Worm (Caenorhabditis elegans) whole organism, mixed stage, embryonic: ENCODE measurements around the gene C34D10.1.

ENCODE experiments used
- M03D4.4 ChIP-seq: sonication (generic microtip); optimal IDR thresholded peaks from 2 replicates; lab custom pipeline; 2017; ENCODE audit warnings: mild to moderate bottlenecking, missing genetic modification characterization, missing compliant biosample characterization
- bed-3 ChIP-seq: fragments of 200-800 bp; sonication (Bioruptor generic); optimal IDR thresholded peaks from 3 replicates; lab custom pipeline; 2018; ENCODE audit warnings: mild to moderate bottlenecking, missing genetic modification characterization, moderate library complexity, missing compliant biosample characterization
- ceh-39 ChIP-seq: fragments of 150-350 bp; optimal IDR thresholded peaks from 2 replicates; lab custom pipeline; 2014; ENCODE audit warnings: missing biosample characterization, missing genetic modification characterization
- ceh-43 ChIP-seq: fragments of 200-800 bp; sonication (Bioruptor generic); optimal IDR thresholded peaks from 2 replicates; lab custom pipeline; 2018; ENCODE audit warnings: mild to moderate bottlenecking, missing genetic modification characterization, moderate library complexity, missing compliant biosample characterization
- ceh-83 ChIP-seq: fragments of 200-800 bp; sonication (Bioruptor generic); optimal IDR thresholded peaks from 2 replicates; lab custom pipeline; 2018; ENCODE audit warnings: mild to moderate bottlenecking, missing genetic modification characterization, missing compliant biosample characterization
- ces-1 ChIP-seq: fragments of 150-350 bp; optimal IDR thresholded peaks from 2 replicates; lab custom pipeline; 2014; ENCODE audit warnings: missing biosample characterization, missing genetic modification reagents, missing genetic modification characterization
- cnd-1 ChIP-seq: fragments of 200-800 bp; sonication (Bioruptor generic); optimal IDR thresholded peaks from 2 replicates; lab custom pipeline; 2018; ENCODE audit warnings: mild to moderate bottlenecking, missing genetic modification characterization, missing compliant biosample characterization
- drap-1 ChIP-seq: fragments of 200-800 bp; sonication (Bioruptor generic); optimal IDR thresholded peaks from 3 replicates; lab custom pipeline; 2018; ENCODE audit warnings: mild to moderate bottlenecking, missing genetic modification characterization, missing compliant biosample characterization
- elt-1 ChIP-seq: sonication (generic microtip); optimal IDR thresholded peaks from 2 replicates; lab custom pipeline; 2017; ENCODE audit warnings: missing genetic modification characterization, mild to moderate bottlenecking, missing compliant biosample characterization, antibody characterized with exemption, moderate library complexity, borderline replicate concordance; ENCODE audit not compliant: insufficient read depth
- elt-3 ChIP-seq: fragments of 150-350 bp; optimal IDR thresholded peaks from 2 replicates; lab custom pipeline; 2014; ENCODE audit warnings: missing biosample characterization, missing genetic modification characterization
- flh-1 ChIP-seq: fragments of 200-800 bp; sonication (Bioruptor generic); optimal IDR thresholded peaks from 2 replicates; lab custom pipeline; 2018; ENCODE audit warnings: mild to moderate bottlenecking, missing genetic modification characterization, moderate library complexity, missing compliant biosample characterization
- hlh-1 ChIP-seq: fragments of 150-350 bp; optimal IDR thresholded peaks from 2 replicates; lab custom pipeline; 2014; ENCODE audit warnings: missing biosample characterization, missing genetic modification reagents, missing genetic modification characterization
- lin-13 ChIP-seq: fragments of 150-350 bp; optimal IDR thresholded peaks from 2 replicates; lab custom pipeline; 2014; ENCODE audit warnings: missing biosample characterization, missing genetic modification characterization
- lin-32 ChIP-seq: fragments of 200-800 bp; sonication (Bioruptor generic); optimal IDR thresholded peaks from 2 replicates; lab custom pipeline; 2018; ENCODE audit warnings: mild to moderate bottlenecking, missing genetic modification characterization, missing compliant biosample characterization
- lsy-2 ChIP-seq: fragments of 150-350 bp; optimal IDR thresholded peaks from 2 replicates; lab custom pipeline; 2014; ENCODE audit warnings: missing biosample characterization, missing genetic modification characterization
- mab-5 ChIP-seq: fragments of 150-350 bp; optimal IDR thresholded peaks from 2 replicates; lab custom pipeline; 2014; ENCODE audit warnings: missing biosample characterization, missing genetic modification characterization
- mep-1 ChIP-seq: fragments of 150-350 bp; optimal IDR thresholded peaks from 2 replicates; lab custom pipeline; 2017; ENCODE audit warnings: missing biosample characterization, missing genetic modification reagents, missing genetic modification characterization, inconsistent platforms
- mls-2 ChIP-seq: sonication (generic microtip); optimal IDR thresholded peaks from 2 replicates; lab custom pipeline; 2016; ENCODE audit warnings: mild to moderate bottlenecking, missing genetic modification characterization, moderate library complexity, missing compliant biosample characterization
- nhr-12 ChIP-seq: fragments of 150-350 bp; optimal IDR thresholded peaks from 2 replicates; lab custom pipeline; 2014; ENCODE audit warnings: missing biosample characterization, missing genetic modification characterization
- nhr-2 ChIP-seq: fragments of 150-350 bp; optimal IDR thresholded peaks from 2 replicates; lab custom pipeline; 2014; ENCODE audit warnings: missing biosample characterization, missing genetic modification characterization
- nhr-237 ChIP-seq: fragments of 150-350 bp; optimal IDR thresholded peaks from 2 replicates; lab custom pipeline; 2014; ENCODE audit warnings: missing biosample characterization, missing genetic modification characterization
- nhr-28 ChIP-seq: fragments of 150-350 bp; optimal IDR thresholded peaks from 2 replicates; lab custom pipeline; 2014; ENCODE audit warnings: missing biosample characterization, missing genetic modification characterization
- nhr-76 ChIP-seq: sonication (generic microtip); optimal IDR thresholded peaks from 2 replicates; lab custom pipeline; 2017; ENCODE audit warnings: missing biosample characterization, missing genetic modification characterization
- pha-4 ChIP-seq: fragments of 150-350 bp; optimal IDR thresholded peaks from 2 replicates; lab custom pipeline; 2018; ENCODE audit warnings: missing biosample characterization, missing genetic modification reagents, missing genetic modification characterization
- snpc-4 ChIP-seq: fragments of 150-350 bp; optimal IDR thresholded peaks from 2 replicates; lab custom pipeline; 2014; ENCODE audit warnings: missing biosample characterization, missing genetic modification characterization
- tbx-8 ChIP-seq: fragments of 200-800 bp; sonication (Bioruptor generic); optimal IDR thresholded peaks from 2 replicates; lab custom pipeline; 2018; ENCODE audit warnings: mild to moderate bottlenecking, missing genetic modification characterization, moderate library complexity, missing compliant biosample characterization
- unc-62 ChIP-seq: fragments of 150-350 bp; optimal IDR thresholded peaks from 2 replicates; lab custom pipeline; 2014; ENCODE audit warnings: missing biosample characterization, missing genetic modification reagents, missing genetic modification characterization
- zip-8 ChIP-seq: fragments of 150-350 bp; optimal IDR thresholded peaks from 2 replicates; lab custom pipeline; 2014; ENCODE audit warnings: missing biosample characterization, missing genetic modification characterization
- ztf-11 ChIP-seq: fragments of 150-350 bp; optimal IDR thresholded peaks from 2 replicates; lab custom pipeline; 2014; ENCODE audit warnings: missing biosample characterization, missing genetic modification characterization

Gene C34D10.1

ce11 chrX:7990282-7990681 lies 39.0 kb upstream of the C34D10.1 start:
- TF ChIP-seq bed-3 (GFP tag; lab: Kevin White, UChicago) (no peak), ceh-43 (no peak), nhr-76 (tag; lab: Kevin White, UChicago) (no peak), hlh-1 (tag; lab: Kevin White, UChicago) (no peak), zip-8 (tag; lab: Kevin White, UChicago) (no peak), mls-2 (tag; lab: Kevin White, UChicago) (no peak), ceh-83 (GFP tag; lab: Kevin White, UChicago) (no peak)

- peak; percentile 74 for TF ChIP-seq zip-8 (tag; lab: Kevin White, UChicago)
- TF ChIP-seq lin-13 (tag; lab: Kevin White, UChicago), result no peak
These were observed 37.2 kb upstream of the C34D10.1 start for ce11 chrX:7992102-7992501.

ce11 chrX:7994486-7994885 lies 34.8 kb upstream of the C34D10.1 start:
- TF ChIP-seq flh-1 (GFP tag; lab: Kevin White, UChicago) (no peak), hlh-1 (tag; lab: Kevin White, UChicago) (no peak), ces-1 (GFP tag; lab: Kevin White, UChicago) (no peak), ceh-83 (GFP tag; lab: Kevin White, UChicago) (no peak), mep-1 (tag; lab: Kevin White, UChicago) (no peak), nhr-28 (no peak), elt-3 (tag; lab: Kevin White, UChicago) (no peak), pha-4 (tag; lab: Kevin White, UChicago) (no peak), ceh-43 (no peak), tbx-8 (GFP tag; lab: Kevin White, UChicago) (no peak), ceh-39 (tag; lab: Kevin White, UChicago) (no peak), mls-2 (tag; lab: Kevin White, UChicago) (no peak), nhr-76 (tag; lab: Kevin White, UChicago) (no peak)

- TF ChIP-seq unc-62 (GFP tag; lab: Kevin White, UChicago), result no peak
- TF ChIP-seq lin-32 (GFP tag; lab: Kevin White, UChicago), result no peak
- no peak for TF ChIP-seq hlh-1 (tag; lab: Kevin White, UChicago)
- no peak for TF ChIP-seq M03D4.4 (tag; lab: Kevin White, UChicago)
- TF ChIP-seq pha-4 (tag; lab: Kevin White, UChicago), result no peak
- no peak for TF ChIP-seq snpc-4 (tag; lab: Kevin White, UChicago)
- TF ChIP-seq mab-5 (tag; lab: Kevin White, UChicago), result no peak
- no peak for TF ChIP-seq zip-8 (tag; lab: Kevin White, UChicago)
- TF ChIP-seq bed-3 (GFP tag; lab: Kevin White, UChicago), result no peak
- no peak for TF ChIP-seq nhr-2
- no peak for TF ChIP-seq nhr-237 (tag; lab: Kevin White, UChicago)
- TF ChIP-seq mls-2 (tag; lab: Kevin White, UChicago), result no peak
- TF ChIP-seq mep-1 (tag; lab: Kevin White, UChicago), result no peak
- no peak for TF ChIP-seq drap-1 (GFP tag; lab: Kevin White, UChicago)
These were observed 31.3 kb upstream of the C34D10.1 start, which contains the start of gene sdpn-1 for ce11 chrX:7997968-7998367. Gene sdpn-1, minus strand, starts transcription at chrX:7998229.

- TF ChIP-seq zip-8 (tag; lab: Kevin White, UChicago) (no peak), pha-4 (tag; lab: Kevin White, UChicago) (peak; percentile 8), mab-5 (tag; lab: Kevin White, UChicago) (no peak), ceh-43 (peak; percentile 14), hlh-1 (tag; lab: Kevin White, UChicago) (no peak), mep-1 (tag; lab: Kevin White, UChicago) (no peak), nhr-12 (tag; lab: Kevin White, UChicago) (no peak)
These were observed 30.3 kb upstream of the C34D10.1 start for ce11 chrX:7998942-7999341.

- TF ChIP-seq lsy-2 (tag; lab: Kevin White, UChicago), result no peak
- TF ChIP-seq cnd-1, result no peak
- TF ChIP-seq elt-1 (tag; lab: Kevin White, UChicago), result no peak
- TF ChIP-seq mls-2 (tag; lab: Kevin White, UChicago), result no peak
- no peak for TF ChIP-seq ztf-11 (tag; lab: Kevin White, UChicago)
- no peak for TF ChIP-seq mab-5 (tag; lab: Kevin White, UChicago)
- TF ChIP-seq unc-62 (GFP tag; lab: Kevin White, UChicago), result no peak
- no peak for TF ChIP-seq bed-3 (GFP tag; lab: Kevin White, UChicago)
- TF ChIP-seq flh-1 (GFP tag; lab: Kevin White, UChicago), result no peak
- no peak for TF ChIP-seq tbx-8 (GFP tag; lab: Kevin White, UChicago)
These were observed 25.6 kb upstream of the C34D10.1 start, which contains the start of the genes F45E1.1 and F45E1.2 for ce11 chrX:8003663-8004062. Gene F45E1.1, plus strand, starts transcription at chrX:8003682. Gene F45E1.2, plus strand, starts transcription at chrX:8003733.
